Worm (Caenorhabditis elegans) whole organism, late embryonic: ENCODE results near the gene C17H11.5.

Source experiments
- F13H6.1 ChIP-seq: sonication (generic microtip); optimal IDR thresholded peaks from 2 replicates; lab custom pipeline; 2016; ENCODE audit warnings: missing genetic modification characterization, missing compliant biosample characterization
- ceh-19 ChIP-seq: fragments of 200-800 bp; sonication (Bioruptor generic); optimal IDR thresholded peaks from 2 replicates; lab custom pipeline; 2018; ENCODE audit warnings: mild to moderate bottlenecking, missing genetic modification characterization, missing compliant biosample characterization
- ceh-2 ChIP-seq: sonication (generic microtip); optimal IDR thresholded peaks from 2 replicates; lab custom pipeline; 2016; ENCODE audit warnings: missing genotype, missing genetic modification characterization, missing compliant biosample characterization
- ceh-6 ChIP-seq: fragments of 200-800 bp; sonication (Bioruptor generic); optimal IDR thresholded peaks from 2 replicates; lab custom pipeline; 2018; ENCODE audit warnings: mild to moderate bottlenecking, missing genetic modification characterization, missing compliant biosample characterization
- ets-4 ChIP-seq: sonication (generic microtip); optimal IDR thresholded peaks from 2 replicates; lab custom pipeline; 2016; ENCODE audit warnings: missing genetic modification characterization, missing compliant biosample characterization
- fax-1 ChIP-seq: sonication (generic microtip); optimal IDR thresholded peaks from 2 replicates; lab custom pipeline; 2016; ENCODE audit warnings: missing genotype, missing genetic modification characterization, missing compliant biosample characterization
- fkh-10 ChIP-seq: fragments of 150-350 bp; optimal IDR thresholded peaks from 2 replicates; lab custom pipeline; 2014; ENCODE audit warnings: missing biosample characterization, missing genetic modification reagents, missing genetic modification characterization
- nhr-11 ChIP-seq: fragments of 150-350 bp; optimal IDR thresholded peaks from 2 replicates; lab custom pipeline; 2014; ENCODE audit warnings: missing biosample characterization, missing genetic modification characterization
- pha-4 ChIP-seq: fragments of 150-350 bp; optimal IDR thresholded peaks from 2 replicates; lab custom pipeline; 2018; ENCODE audit warnings: missing biosample characterization, missing genetic modification reagents, missing genetic modification characterization
- pqm-1 ChIP-seq: sonication (generic microtip); optimal IDR thresholded peaks from 2 replicates; lab custom pipeline; 2016; ENCODE audit warnings: missing genetic modification characterization, missing compliant biosample characterization
- unc-55 ChIP-seq: sonication (generic microtip); optimal IDR thresholded peaks from 2 replicates; lab custom pipeline; 2017; ENCODE audit warnings: missing biosample characterization, missing genetic modification reagents, missing genetic modification characterization

DNA sequence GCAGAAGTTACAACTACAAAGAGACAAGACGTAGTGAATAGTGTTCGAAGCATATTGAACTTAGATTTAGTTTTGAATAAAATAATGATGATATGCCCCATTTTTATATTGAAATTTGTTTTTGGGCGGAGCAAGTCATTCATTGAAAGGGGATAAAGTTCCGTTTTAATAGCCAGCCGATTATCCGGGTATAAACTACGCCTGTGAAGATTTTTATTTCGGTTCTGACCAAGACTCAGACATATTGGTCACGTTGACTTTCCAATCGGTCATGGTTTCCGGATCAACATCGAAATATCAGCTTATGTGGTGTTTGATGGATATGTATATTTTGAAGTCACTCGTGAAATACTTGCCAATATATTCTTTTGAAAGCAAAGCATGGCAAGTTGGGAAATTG lies 33.7 kb upstream of the C17H11.5 start, which contains the start of gene K02A6.4:
- TF ChIP-seq pha-4 (no peak), ceh-6 (GFP tag; lab: Kevin White, UChicago) (no peak), ceh-2 (tag; lab: Kevin White, UChicago) (no peak), nhr-11 (no peak), fkh-10 (GFP tag; lab: Kevin White, UChicago) (no peak), pqm-1 (tag; lab: Kevin White, UChicago) (no peak), F13H6.1 (no peak), unc-55 (GFP tag; lab: Kevin White, UChicago) (no peak), fax-1 (tag; lab: Kevin White, UChicago) (no peak), ceh-19 (no peak), ets-4 (tag; lab: Kevin White, UChicago) (no peak)
